Worm (Caenorhabditis elegans) whole organism, L1 larva: ENCODE measurements around the gene F16H6.10.

Source experiments
- alr-1 ChIP-seq: fragments of 200-800 bp; sonication (Bioruptor generic); optimal IDR thresholded peaks from 2 replicates; lab custom pipeline; 2018; ENCODE audit warnings: borderline replicate concordance, mild to moderate bottlenecking, missing genetic modification characterization, missing compliant biosample characterization
- ceh-82 ChIP-seq, 3 experiments: fragments of 150-350 bp in 1 of 3; sonication (generic microtip) in 2 of 3; optimal IDR thresholded peaks; 2 replicates each; lab custom pipeline; 2014 to 2017; ENCODE audit warnings: missing biosample characterization in 3 of 3, missing genetic modification characterization in 3 of 3
- ceh-90 ChIP-seq: sonication (generic microtip); optimal IDR thresholded peaks from 2 replicates; lab custom pipeline; 2016; ENCODE audit warnings: missing genetic modification characterization, missing compliant biosample characterization
- ces-1 ChIP-seq: fragments of 150-350 bp; optimal IDR thresholded peaks from 2 replicates; lab custom pipeline; 2014; ENCODE audit warnings: missing biosample characterization, missing genetic modification reagents, missing genetic modification characterization
- efl-3 ChIP-seq: fragments of 200-800 bp; sonication (Bioruptor generic); optimal IDR thresholded peaks from 2 replicates; lab custom pipeline; 2018; ENCODE audit warnings: mild to moderate bottlenecking, missing genetic modification characterization, missing compliant biosample characterization
- egl-13 ChIP-seq: sonication (generic microtip); optimal IDR thresholded peaks from 2 replicates; lab custom pipeline; 2016; ENCODE audit warnings: missing genotype, missing genetic modification reagents, missing genetic modification characterization, missing compliant biosample characterization
- elt-3 ChIP-seq, 6 experiments: fragments of 150-350 bp in 1 of 6; sonication (generic microtip); optimal IDR thresholded peaks; 2 replicates each; lab custom pipeline; 2017 to 2018; ENCODE audit warnings: missing biosample characterization in 6 of 6, missing genetic modification characterization in 6 of 6, inconsistent platforms in 1 of 6
- ets-5 ChIP-seq: fragments of 200-800 bp; sonication (Bioruptor generic); IDR thresholded peaks from 2 replicates; pipeline ENCODE4 v1.3.6; 2022; ENCODE audit warnings: missing genetic modification characterization, missing compliant biosample characterization
- fkh-4 ChIP-seq: sonication (generic microtip); optimal IDR thresholded peaks from 2 replicates; lab custom pipeline; 2016; ENCODE audit warnings: missing compliant biosample characterization, missing genetic modification characterization, borderline replicate concordance
- grh-1 ChIP-seq: fragments of 200-800 bp; sonication (Bioruptor generic); IDR thresholded peaks from 2 replicates; pipeline ENCODE4 v1.3.6; 2022; ENCODE audit warnings: missing genetic modification reagents, missing genetic modification characterization, missing compliant biosample characterization
- hlh-17 ChIP-seq: fragments of 200-800 bp; sonication (Bioruptor generic); optimal IDR thresholded peaks from 2 replicates; lab custom pipeline; 2018; ENCODE audit warnings: missing genetic modification characterization, mild to moderate bottlenecking, missing compliant biosample characterization, moderate library complexity, borderline replicate concordance
- irx-1 ChIP-seq: sonication (generic microtip); optimal IDR thresholded peaks from 2 replicates; lab custom pipeline; 2016; ENCODE audit warnings: missing genetic modification characterization, missing compliant biosample characterization
- jun-1 ChIP-seq: fragments of 150-350 bp; optimal IDR thresholded peaks from 2 replicates; lab custom pipeline; 2014; ENCODE audit warnings: missing biosample characterization, missing genetic modification reagents, missing genetic modification characterization
- lin-14 ChIP-seq: fragments of 200-800 bp; sonication (Bioruptor generic); optimal IDR thresholded peaks from 2 replicates; lab custom pipeline; 2018; ENCODE audit warnings: mild to moderate bottlenecking, missing genetic modification characterization, moderate library complexity, missing compliant biosample characterization
- lin-15B ChIP-seq: fragments of 150-350 bp; sonication (generic microtip); optimal IDR thresholded peaks from 3 replicates; lab custom pipeline; 2014; ENCODE audit warnings: missing biosample characterization, missing genetic modification characterization
- lin-35 ChIP-seq, 2 experiments: fragments of 150-350 bp; optimal IDR thresholded peaks; 2 replicates each; lab custom pipeline; 2014; ENCODE audit warnings: missing biosample characterization in 2 of 2, missing genetic modification characterization in 2 of 2, missing genetic modification reagents in 2 of 2
- lsy-2 ChIP-seq, 2 experiments: fragments of 150-350 bp; optimal IDR thresholded peaks; 2 replicates each; lab custom pipeline; 2014; ENCODE audit warnings: missing biosample characterization in 2 of 2, missing genetic modification characterization in 2 of 2
- mdl-1 ChIP-seq, 2 experiments: fragments of 150-350 bp; optimal IDR thresholded peaks; 2 replicates each; lab custom pipeline; 2014 to 2017; ENCODE audit warnings: missing biosample characterization in 2 of 2, missing genetic modification characterization in 2 of 2, inconsistent platforms in 1 of 2
- nhr-12 ChIP-seq: sonication (generic microtip); optimal IDR thresholded peaks from 2 replicates; lab custom pipeline; 2017; ENCODE audit warnings: missing biosample characterization, missing genetic modification characterization
- nhr-237 ChIP-seq: fragments of 150-350 bp; optimal IDR thresholded peaks from 2 replicates; lab custom pipeline; 2014; ENCODE audit warnings: missing biosample characterization, missing genetic modification characterization
- nhr-28 ChIP-seq: fragments of 150-350 bp; optimal IDR thresholded peaks from 2 replicates; lab custom pipeline; 2014; ENCODE audit warnings: missing biosample characterization, missing genetic modification characterization
- nhr-47 ChIP-seq: sonication (generic microtip); optimal IDR thresholded peaks from 2 replicates; lab custom pipeline; 2016; ENCODE audit warnings: mild to moderate bottlenecking, missing genetic modification characterization, moderate library complexity, missing compliant biosample characterization
- nhr-71 ChIP-seq: sonication (generic microtip); optimal IDR thresholded peaks from 2 replicates; lab custom pipeline; 2016; ENCODE audit warnings: mild to moderate bottlenecking, missing genetic modification characterization, moderate library complexity, missing compliant biosample characterization
- nhr-85 ChIP-seq: sonication (generic microtip); peaks from one replicate; lab custom pipeline; 2016; ENCODE audit warnings: missing genetic modification characterization, inconsistent platforms, missing compliant biosample characterization
- nhr-90 ChIP-seq: sonication (generic microtip); optimal IDR thresholded peaks from 2 replicates; lab custom pipeline; 2016; ENCODE audit warnings: mild to moderate bottlenecking, missing genetic modification characterization, missing compliant biosample characterization; ENCODE audit not compliant: poor library complexity
- pag-3 ChIP-seq: sonication (generic microtip); optimal IDR thresholded peaks from 2 replicates; lab custom pipeline; 2017; ENCODE audit warnings: missing genetic modification characterization, mild to moderate bottlenecking, missing compliant biosample characterization, antibody characterized with exemption, borderline replicate concordance; ENCODE audit not compliant: insufficient read depth
- pax-3 ChIP-seq: fragments of 200-800 bp; sonication (Bioruptor generic); optimal IDR thresholded peaks from 2 replicates; lab custom pipeline; 2018; ENCODE audit warnings: mild to moderate bottlenecking, missing genetic modification characterization, moderate library complexity, missing compliant biosample characterization
- rnt-1 ChIP-seq: sonication (generic microtip); optimal IDR thresholded peaks from 2 replicates; lab custom pipeline; 2016; ENCODE audit warnings: mild to moderate bottlenecking, missing genetic modification characterization, moderate library complexity, missing compliant biosample characterization
- skn-1 ChIP-seq: fragments of 150-350 bp; optimal IDR thresholded peaks from 2 replicates; lab custom pipeline; 2014; ENCODE audit warnings: missing biosample characterization, missing genetic modification characterization
- snpc-4 ChIP-seq: fragments of 150-350 bp; optimal IDR thresholded peaks from 2 replicates; lab custom pipeline; 2014; ENCODE audit warnings: missing biosample characterization, missing genetic modification characterization
- sup-37 ChIP-seq: fragments of 200-800 bp; sonication (Bioruptor generic); optimal IDR thresholded peaks from 2 replicates; lab custom pipeline; 2018; ENCODE audit warnings: mild to moderate bottlenecking, missing genetic modification characterization, missing compliant biosample characterization
- swsn-7 ChIP-seq: sonication (generic microtip); optimal IDR thresholded peaks from 2 replicates; lab custom pipeline; 2016; ENCODE audit warnings: missing genetic modification characterization, missing compliant biosample characterization
- unc-130 ChIP-seq: fragments of 150-350 bp; optimal IDR thresholded peaks from 2 replicates; lab custom pipeline; 2017; ENCODE audit warnings: missing biosample characterization, missing genetic modification characterization, inconsistent platforms
- unc-30 ChIP-seq: sonication (generic microtip); optimal IDR thresholded peaks from 2 replicates; lab custom pipeline; 2017; ENCODE audit warnings: missing biosample characterization, missing genetic modification characterization
- unc-62 ChIP-seq: fragments of 150-350 bp; optimal IDR thresholded peaks from 2 replicates; lab custom pipeline; 2014; ENCODE audit warnings: missing biosample characterization, missing genetic modification reagents, missing genetic modification characterization
- unc-98 ChIP-seq: fragments of 200-800 bp; sonication (Bioruptor generic); IDR thresholded peaks from 2 replicates; pipeline ENCODE4 v1.3.6; 2022; ENCODE audit warnings: missing genetic modification characterization, missing compliant biosample characterization
- vab-15 ChIP-seq: sonication (generic microtip); optimal IDR thresholded peaks from 2 replicates; lab custom pipeline; 2017; ENCODE audit warnings: missing genotype, mild to moderate bottlenecking, missing genetic modification characterization, missing compliant biosample characterization
- ztf-11 ChIP-seq, 2 experiments: sonication (generic microtip); optimal IDR thresholded peaks; 2 replicates each; lab custom pipeline; 2016 to 2017; ENCODE audit warnings: missing genetic modification characterization in 2 of 2, missing biosample characterization in 1 of 2, missing compliant biosample characterization in 1 of 2
- ztf-4 ChIP-seq: fragments of 150-350 bp; optimal IDR thresholded peaks from 2 replicates; lab custom pipeline; 2014; ENCODE audit warnings: missing biosample characterization, missing genetic modification characterization

The F16H6.10 gene

DNA sequence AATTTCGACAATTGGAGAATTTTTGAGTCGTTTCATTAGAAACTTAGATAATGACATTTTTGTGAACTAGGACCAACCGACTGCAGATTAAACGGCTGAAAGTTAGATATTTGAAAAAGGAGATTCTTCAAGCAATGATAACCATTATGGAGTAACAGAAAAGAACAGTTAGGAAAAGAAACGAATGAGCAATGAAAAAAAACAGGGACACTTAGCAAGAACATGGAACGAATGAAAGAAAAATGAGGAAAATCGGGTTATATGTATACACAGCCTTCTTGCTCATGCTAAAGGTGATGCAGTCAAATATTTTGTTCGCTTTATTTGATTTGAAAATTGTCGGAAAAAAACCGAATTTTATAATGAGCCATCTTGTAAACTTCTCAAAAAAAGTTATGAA lies at the start of gene F16H6.10:
TSS of gene F16H6.10 (minus strand) at position 101 of the 400 bp plus-strand sequence.
- TF ChIP-seq grh-1 = no peak

- TF ChIP-seq nhr-85 (tag; lab: Kevin White, UChicago) = no peak
- no peak for TF ChIP-seq mdl-1 (tag; optimal IDR thresholded peaks at IDR 0.05; lab: Kevin White, UChicago)
- no peak for TF ChIP-seq pax-3
- TF ChIP-seq unc-62 = no peak
- TF ChIP-seq pag-3 (tag; lab: Kevin White, UChicago) = no peak
- TF ChIP-seq fkh-4 (tag; lab: Kevin White, UChicago) = no peak
- no peak for TF ChIP-seq nhr-90 (tag; lab: Kevin White, UChicago)
- no peak for TF ChIP-seq snpc-4 (tag; lab: Kevin White, UChicago)
- no peak for TF ChIP-seq hlh-17 (GFP tag; lab: Kevin White, UChicago)
- TF ChIP-seq efl-3 (GFP tag; lab: Kevin White, UChicago) = no peak
- no peak for TF ChIP-seq alr-1 (tag; lab: Kevin White, UChicago)
- TF ChIP-seq unc-130 (tag; lab: Kevin White, UChicago) = no peak
- TF ChIP-seq ets-5 (GFP tag; lab: Robert Waterston, UW) = no peak
- TF ChIP-seq ztf-4 (tag; lab: Kevin White, UChicago) = no peak
- no peak for TF ChIP-seq lin-14
- no peak for TF ChIP-seq lin-15B
Measured at ce11 chrV:18270403-18270802, 46.1 kb upstream of the F16H6.10 start, which contains the start of gene Y37H2C.4. Y37H2C.4 (plus strand) TSS chrV:18270703.

- TF ChIP-seq swsn-7 = no peak
- TF ChIP-seq ces-1 (GFP tag; lab: Kevin White, UChicago) = no peak
- TF ChIP-seq skn-1 (tag; lab: Kevin White, UChicago) = no peak
- no peak for TF ChIP-seq ztf-4 (tag; lab: Kevin White, UChicago)
- TF ChIP-seq egl-13 (tag; lab: Kevin White, UChicago) = no peak
- TF ChIP-seq sup-37 (GFP tag; lab: Kevin White, UChicago) = no peak
- no peak for TF ChIP-seq ceh-90 (tag; lab: Kevin White, UChicago)
- TF ChIP-seq nhr-12 = no peak
- no peak for TF ChIP-seq nhr-237 (tag; lab: Kevin White, UChicago)
- TF ChIP-seq pag-3 (tag; lab: Kevin White, UChicago) = no peak
- TF ChIP-seq vab-15 = no peak
- no peak for TF ChIP-seq lsy-2 (tag; optimal IDR thresholded peaks at IDR 0.05; lab: Kevin White, UChicago)
- TF ChIP-seq lin-35 (GFP tag; optimal IDR thresholded peaks at IDR 0.05; lab: Kevin White, UChicago) = no peak
- no peak for TF ChIP-seq unc-30
- TF ChIP-seq jun-1 = no peak
- no peak for TF ChIP-seq irx-1
- TF ChIP-seq nhr-71 (tag; lab: Kevin White, UChicago) = no peak
Measured at ce11 chrV:18269885-18270284, 45.6 kb upstream of the F16H6.10 start, which contains the start of gene skr-6. skr-6 (minus strand) TSS chrV:18269985.

- no peak for TF ChIP-seq nhr-47 (tag; lab: Kevin White, UChicago)
- TF ChIP-seq rnt-1 = no peak
- no peak for TF ChIP-seq unc-98 (GFP tag; lab: Robert Waterston, UW)
- TF ChIP-seq ztf-11 (tag; optimal IDR thresholded peaks at IDR 0.05; lab: Kevin White, UChicago) = no peak
- TF ChIP-seq ceh-82 (tag; optimal IDR thresholded peaks at IDR 0.05; lab: Kevin White, UChicago) = no peak
- no peak for TF ChIP-seq lin-15B
- no peak for TF ChIP-seq elt-3 (tag; optimal IDR thresholded peaks at IDR 0.05; lab: Kevin White, UChicago)
- TF ChIP-seq lsy-2 (tag; optimal IDR thresholded peaks at IDR 0.05; lab: Kevin White, UChicago) = no peak
- no peak for TF ChIP-seq nhr-28 (tag; lab: Kevin White, UChicago)
- TF ChIP-seq swsn-7 = no peak
- TF ChIP-seq, all 84 proteins: peak for 0
Measured at ce11 chrV:18268744-18269143, 44.5 kb upstream of the F16H6.10 start, which contains the start of gene fbxa-213. fbxa-213 (minus strand) TSS chrV:18268844.
